Fruit fly (Drosophila melanogaster): ENCODE results near the gene CG7084.

The CG7084 gene

DNA sequence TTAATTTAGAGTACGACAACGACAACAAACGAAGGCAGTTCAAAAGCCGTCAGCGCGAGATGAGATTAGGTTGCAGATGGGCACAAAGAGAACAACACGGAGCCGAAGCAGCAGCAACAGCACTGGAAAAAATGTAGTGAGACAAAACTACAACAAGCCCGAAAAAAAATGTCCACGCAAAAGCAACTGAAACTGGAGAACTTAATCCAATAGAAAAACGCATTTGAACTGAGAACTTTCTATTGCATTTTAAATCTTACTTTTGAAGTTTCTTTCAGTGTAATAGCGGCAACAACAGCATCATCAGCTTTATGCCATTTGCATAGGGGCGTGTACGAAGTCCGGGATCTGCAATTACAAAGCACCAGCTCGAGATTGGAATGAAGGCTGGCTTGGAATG, 40.9 kb downstream of the CG7084 start:
- no peak for TF ChIP-seq noc (tag; optimal IDR thresholded peaks at IDR 0.05)

DNA sequence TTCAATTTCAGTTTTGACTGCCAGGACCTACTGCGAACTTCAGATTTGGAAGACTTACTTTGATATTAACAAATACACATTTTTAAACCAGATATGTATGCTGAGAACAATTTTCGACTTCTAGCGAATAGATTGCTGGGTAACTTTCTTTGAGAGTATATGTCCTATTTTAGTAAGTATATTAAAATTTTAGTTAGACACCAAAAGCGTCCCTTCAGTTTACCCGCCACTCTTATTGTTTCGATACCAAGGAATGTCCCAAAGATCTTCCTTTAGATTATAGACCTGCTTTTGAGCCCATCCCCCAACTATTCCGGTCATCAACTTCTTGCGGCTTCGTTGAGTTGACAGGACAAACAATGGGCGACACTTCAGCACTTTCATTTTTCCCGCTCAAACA, 41.6 kb downstream of the CG7084 start, which contains the start of gene CG5388:
TSS of gene CG5388 (minus strand) at position 101 of the 400 bp plus-strand sequence.
- no peak for TF ChIP-seq noc (tag; optimal IDR thresholded peaks at IDR 0.05)

DNA sequence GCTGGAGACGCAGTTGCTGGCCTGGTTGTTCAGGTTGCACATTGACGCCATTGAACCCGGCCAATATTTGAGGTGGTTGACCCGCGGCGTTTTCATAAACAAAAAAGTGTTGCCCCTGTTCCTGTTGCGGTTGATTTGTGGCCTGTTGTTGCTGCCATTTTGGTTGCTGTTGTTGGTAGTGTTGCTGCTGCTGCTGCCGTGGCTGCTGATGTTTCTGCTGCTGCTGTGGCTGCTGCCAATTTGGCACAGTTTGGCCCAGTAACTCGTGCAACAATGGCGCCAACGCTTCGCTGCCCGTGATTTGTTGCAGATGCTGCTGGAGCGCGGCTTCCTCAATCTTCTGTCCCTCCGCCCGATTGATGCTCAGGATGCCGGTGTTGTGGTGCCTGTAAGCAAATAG, 43.0 kb downstream of the CG7084 start:
- TF ChIP-seq noc (tag; optimal IDR thresholded peaks at IDR 0.05), result no peak

DNA sequence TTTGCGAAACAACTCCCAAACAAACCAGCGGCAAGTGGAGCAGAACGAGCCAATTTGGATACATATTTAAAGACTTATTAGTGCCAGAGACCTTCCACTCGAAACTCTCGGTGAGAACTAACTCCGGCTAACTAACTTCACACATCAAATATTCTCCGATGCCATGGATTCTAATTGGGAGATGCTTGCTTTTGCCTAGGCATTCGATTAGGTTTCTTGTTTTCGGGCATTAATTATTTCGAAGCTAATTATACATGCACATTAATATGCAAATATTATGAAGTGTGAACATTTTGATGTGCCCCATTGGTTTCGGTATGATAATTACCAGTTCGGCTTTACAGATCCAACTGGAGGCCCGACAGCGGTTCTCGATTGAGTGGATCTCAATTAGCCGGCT, 43.5 kb downstream of the CG7084 start, which contains the start of gene CG5386:
TSS of gene CG5386 (minus strand) at position 101 of the 400 bp plus-strand sequence.
- no peak for TF ChIP-seq noc (tag; optimal IDR thresholded peaks at IDR 0.05)

DNA sequence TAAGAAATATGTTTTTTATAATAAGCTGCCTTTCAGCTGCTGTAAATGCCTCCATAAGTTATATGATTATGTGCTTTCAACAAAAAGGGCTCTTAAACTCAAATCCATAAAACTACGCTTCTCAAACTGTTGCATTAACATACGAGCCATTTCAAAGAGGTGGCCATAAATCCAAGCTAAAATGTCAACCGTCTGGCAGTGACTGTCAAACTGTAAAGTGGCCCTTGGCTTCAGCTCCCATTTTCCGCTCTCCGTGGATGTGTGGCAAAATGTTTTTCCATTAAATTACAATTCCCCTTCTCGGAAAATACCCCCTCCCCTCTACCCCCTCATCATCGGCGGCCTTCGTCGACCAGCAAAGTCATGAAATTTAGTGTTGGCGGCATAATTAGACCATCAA, 44.1 kb downstream of the CG7084 start:
- no peak for TF ChIP-seq noc (tag; optimal IDR thresholded peaks at IDR 0.05)

DNA sequence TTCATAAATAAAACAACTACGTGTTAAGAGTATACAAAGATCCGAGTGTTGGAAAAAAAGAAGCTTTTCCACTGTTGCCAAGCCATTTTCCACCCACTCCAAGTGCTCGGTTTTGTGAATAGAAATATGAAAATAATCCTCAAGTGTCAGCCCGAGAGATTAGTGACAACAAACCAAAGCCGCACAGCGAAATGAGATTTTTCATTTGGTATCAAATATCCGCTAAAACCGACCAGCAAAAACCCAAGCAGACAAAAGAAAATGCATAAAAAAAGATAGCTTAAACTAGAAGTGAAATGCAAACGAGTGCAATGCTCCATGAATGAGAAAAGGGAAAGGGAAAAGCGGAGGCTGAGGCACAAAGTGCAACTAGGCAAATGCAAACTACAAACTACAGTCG, 52.8 kb downstream of the CG7084 start, which contains the start of gene rdhB:
TSS of gene rdhB (plus strand) at position 301 of the 400 bp plus-strand sequence.
- TF ChIP-seq noc (tag; optimal IDR thresholded peaks at IDR 0.05), result no peak
